Worm (Caenorhabditis elegans) whole organism, L4/young adult: Measurements from ENCODE around the gene rga-1.

ENCODE experiments used
- W03F9.2 ChIP-seq: fragments of 150-350 bp; optimal IDR thresholded peaks from 2 replicates; lab custom pipeline; 2014; ENCODE audit warnings: missing biosample characterization, missing genetic modification characterization
- him-1 ChIP-seq: sonication (generic microtip); optimal IDR thresholded peaks from 2 replicates; lab custom pipeline; 2016; ENCODE audit warnings: missing genotype, missing genetic modification reagents, missing genetic modification characterization, missing compliant biosample characterization

ce11 chrII:11485200-11485599 is 20.5 kb downstream of the rga-1 start, which contains the start of gene twk-5:
- TF ChIP-seq him-1 (tag; lab: Kevin White, UChicago) (no peak), W03F9.2 (no peak)
